Fruit fly (Drosophila melanogaster): ENCODE results near the gene CG9287.
A peak's percentile ranks its signal among the peaks of the same experiment; 100 is the strongest.

The CG9287 gene

dm6 chr2L:8692426-8693180 lies 13.0 kb upstream of the CG9287 start:
- TF ChIP-seq net (GFP tag; optimal IDR thresholded peaks at IDR 0.05) (no peak), CG8319 (GFP tag; optimal IDR thresholded peaks at IDR 0.05) (no peak), Sox14 (GFP tag; optimal IDR thresholded peaks at IDR 0.05) (peak; percentile 8), Hr39 (GFP tag; optimal IDR thresholded peaks at IDR 0.05) (no peak), topi (GFP tag; optimal IDR thresholded peaks at IDR 0.05) (peak; percentile 7), CG4318 (GFP tag; optimal IDR thresholded peaks at IDR 0.05) (no peak), CG7368 (GFP tag; optimal IDR thresholded peaks at IDR 0.05) (no peak), CG6276 (GFP tag; optimal IDR thresholded peaks at IDR 0.05) (no peak), Eip78C (GFP tag) (peak; percentile 58), CG32006 (GFP tag; optimal IDR thresholded peaks at IDR 0.05) (no peak), Sox15 (GFP tag; optimal IDR thresholded peaks at IDR 0.05) (no peak), Eip75B (GFP tag; optimal IDR thresholded peaks at IDR 0.05) (no peak), eg (GFP tag; IDR thresholded peaks at IDR 0.05) (peak; percentile 52; the same call in 1 of the 3 replicates), CG3919 (GFP tag; optimal IDR thresholded peaks at IDR 0.05) (peak; percentile 22), dac (GFP tag; optimal IDR thresholded peaks at IDR 0.05) (no peak), CG6792 (GFP tag; optimal IDR thresholded peaks at IDR 0.05) (no peak), lz (GFP tag; optimal IDR thresholded peaks at IDR 0.05) (peak; percentile 8), Smox (GFP tag; optimal IDR thresholded peaks at IDR 0.05) (peak; percentile 38), Sox102F (GFP tag; optimal IDR thresholded peaks at IDR 0.05) (peak; percentile 21), fd85E (GFP tag; optimal IDR thresholded peaks at IDR 0.05) (no peak), esn (GFP tag; optimal IDR thresholded peaks at IDR 0.05) (peak; percentile 47), CG6808 (GFP tag; optimal IDR thresholded peaks at IDR 0.05) (no peak), cyc (GFP tag; optimal IDR thresholded peaks at IDR 0.05) (no peak), OdsH (GFP tag; optimal IDR thresholded peaks at IDR 0.05) (no peak), CG10631 (GFP tag; optimal IDR thresholded peaks at IDR 0.05) (no peak), CG1621 (tag; optimal IDR thresholded peaks at IDR 0.05) (no peak), Met (GFP tag; optimal IDR thresholded peaks at IDR 0.05) (peak; percentile 12), Ets96B (tag; optimal IDR thresholded peaks at IDR 0.05) (no peak), CG15336 (GFP tag; IDR thresholded peaks at IDR 0.05) (no peak), CG8119 (GFP tag; IDR thresholded peaks at IDR 0.05) (peak; percentile 17; the same call in 1 of the 3 replicates), salr (GFP tag; optimal IDR thresholded peaks at IDR 0.05) (no peak), Ets21C (GFP tag; optimal IDR thresholded peaks at IDR 0.05) (no peak), CG3032 (tag; optimal IDR thresholded peaks at IDR 0.05) (no peak), spab (GFP tag; optimal IDR thresholded peaks at IDR 0.05) (no peak), pdm3 (GFP tag; optimal IDR thresholded peaks at IDR 0.05) (no peak), CG11902 (GFP tag; optimal IDR thresholded peaks at IDR 0.05) (no peak), acj6 (GFP tag; optimal IDR thresholded peaks at IDR 0.05) (no peak), Hr4 (GFP tag; optimal IDR thresholded peaks at IDR 0.05) (no peak), Gug (GFP tag; IDR thresholded peaks at IDR 0.05) (no peak), svp (GFP tag) (peak; percentile 80), dsx (GFP tag; optimal IDR thresholded peaks at IDR 0.05; ENCODE audit: poor library complexity, severe bottlenecking) (no peak), ss (GFP tag; optimal IDR thresholded peaks at IDR 0.05) (no peak), Blimp-1 (GFP tag; optimal IDR thresholded peaks at IDR 0.05) (peak; percentile 50), CG6163 (GFP tag; IDR thresholded peaks at IDR 0.05) (0 out of 3 replicates have a peak, but pooled peaks have one; percentile 43), CG10669 (GFP tag; optimal IDR thresholded peaks at IDR 0.05) (no peak), CG16779 (tag; optimal IDR thresholded peaks at IDR 0.05) (no peak), CG11294 (GFP tag; IDR thresholded peaks at IDR 0.05) (no peak), vri (GFP tag; optimal IDR thresholded peaks at IDR 0.05) (peak; percentile 83), fkh (GFP tag; optimal IDR thresholded peaks at IDR 0.05) (peak; percentile 94), CG6854 (GFP tag; optimal IDR thresholded peaks at IDR 0.05) (peak; percentile 31), CG11762 (GFP tag; optimal IDR thresholded peaks at IDR 0.05; ENCODE audit: insufficient read depth) (no peak)
